Fruit fly (Drosophila melanogaster) whole organism, adult: ENCODE results near the gene nop5.

Source experiments
- CG14711 ChIP-seq: fragments of 200-800 bp; sonication (Bioruptor generic); optimal IDR thresholded peaks from 2 replicates; lab custom pipeline; 2018; ENCODE audit warnings: missing biosample characterization, mild to moderate bottlenecking, missing genetic modification characterization, moderate library complexity
- CG1620 ChIP-seq: fragments of 200-800 bp; sonication (Bioruptor generic); optimal IDR thresholded peaks from 2 replicates; lab custom pipeline; 2016; ENCODE audit warnings: missing biosample characterization, missing genetic modification characterization
- CG33017 ChIP-seq: fragments of 200-800 bp; sonication (Bioruptor generic); optimal IDR thresholded peaks from 2 replicates; lab custom pipeline; 2018; ENCODE audit warnings: missing biosample characterization, mild to moderate bottlenecking, missing genetic modification characterization, moderate library complexity
- CG7045 ChIP-seq: fragments of 200-800 bp; sonication (Bioruptor generic); optimal IDR thresholded peaks from 2 replicates; lab custom pipeline; 2017; ENCODE audit warnings: missing biosample characterization, mild to moderate bottlenecking, missing genetic modification characterization
- Crg-1 ChIP-seq: fragments of 200-800 bp; sonication (Bioruptor generic); optimal IDR thresholded peaks from 2 replicates; lab custom pipeline; 2016; ENCODE audit warnings: missing biosample characterization, missing genetic modification characterization
- Mnt ChIP-seq: fragments of 200-800 bp; sonication (Bioruptor generic); optimal IDR thresholded peaks from 2 replicates; lab custom pipeline; 2016; ENCODE audit warnings: missing biosample characterization, mild to moderate bottlenecking, missing genetic modification characterization
- bab1 ChIP-seq: fragments of 200-800 bp; sonication (Bioruptor generic); optimal IDR thresholded peaks from 3 replicates; lab custom pipeline; 2019; ENCODE audit warnings: missing biosample characterization, mild to moderate bottlenecking, missing genetic modification characterization, moderate library complexity
- cic ChIP-seq: fragments of 200-800 bp; sonication (Bioruptor generic); optimal IDR thresholded peaks from 2 replicates; lab custom pipeline; 2017; ENCODE audit warnings: missing biosample characterization, mild to moderate bottlenecking, missing genetic modification characterization, moderate library complexity
- kay ChIP-seq: fragments of 200-800 bp; sonication (Bioruptor generic); peaks from one replicate; lab custom pipeline; 2016; ENCODE audit warnings: missing biosample characterization, missing genetic modification characterization, borderline replicate concordance
- pad ChIP-seq: fragments of 200-800 bp; sonication (Bioruptor generic); optimal IDR thresholded peaks from 3 replicates; lab custom pipeline; 2017; ENCODE audit warnings: missing biosample characterization, missing genetic modification characterization, mild to moderate bottlenecking, moderate library complexity, missing genetic modification reagents
- toe ChIP-seq: fragments of 200-800 bp; sonication (Bioruptor generic); optimal IDR thresholded peaks from 2 replicates; lab custom pipeline; 2016; ENCODE audit warnings: missing biosample characterization, missing genetic modification characterization

- no peak for TF ChIP-seq pad (GFP tag; lab: Kevin White, UChicago)
- no peak for TF ChIP-seq bab1 (GFP tag; lab: Kevin White, UChicago)
- no peak for TF ChIP-seq CG33017 (tag; lab: Kevin White, UChicago)
- TF ChIP-seq CG14711, result no peak
- no peak for TF ChIP-seq kay (GFP tag; lab: Kevin White, UChicago)
- no peak for TF ChIP-seq Mnt (GFP tag; lab: Kevin White, UChicago)
- no peak for TF ChIP-seq Crg-1 (GFP tag; lab: Kevin White, UChicago)
- TF ChIP-seq cic (GFP tag; lab: Kevin White, UChicago), result no peak
- no peak for TF ChIP-seq CG7045 (GFP tag; lab: Kevin White, UChicago)
- TF ChIP-seq CG1620, result no peak
- no peak for TF ChIP-seq toe (GFP tag; lab: Kevin White, UChicago)
Observed at dm6 chr2L:6919850-6920660, 1.5 kb upstream of the nop5 start, which contains the start of gene x16.
